Worm (Caenorhabditis elegans): ENCODE data around the gene spe-42.

- no peak for TF ChIP-seq lin-29 (GFP tag; IDR thresholded peaks at IDR 0.05)
- no peak for TF ChIP-seq sdz-12 (GFP tag; optimal IDR thresholded peaks at IDR 0.05)
- no peak for TF ChIP-seq pha-4 (GFP tag; IDR thresholded peaks at IDR 0.05)
- no peak for TF ChIP-seq pha-4 (tag; optimal IDR thresholded peaks at IDR 0.05)
- TF ChIP-seq set-16 (GFP tag; IDR thresholded peaks at IDR 0.05) = no peak
- no peak for TF ChIP-seq ces-1 (GFP tag; optimal IDR thresholded peaks at IDR 0.05)
- no peak for TF ChIP-seq madf-5 (GFP tag; IDR thresholded peaks at IDR 0.05)
- TF ChIP-seq dpl-1 (GFP tag; optimal IDR thresholded peaks at IDR 0.05) = no peak
- TF ChIP-seq F49E8.2 (tag; optimal IDR thresholded peaks at IDR 0.05; ENCODE audit: borderline replicate concordance) = no peak
- TF ChIP-seq nhr-10 (tag; optimal IDR thresholded peaks at IDR 0.05) = no peak
These were observed 537 bp upstream of the spe-42 start for ce11 chrV:11737333-11737732.
